Worm (Caenorhabditis elegans) whole organism, late embryonic: ENCODE results near the gene sups-1.

ENCODE experiments used
- ama-1 ChIP-seq: fragments of 150-350 bp; optimal IDR thresholded peaks from 2 replicates; lab custom pipeline; 2014
- ceh-22 ChIP-seq: sonication (generic microtip); optimal IDR thresholded peaks from 2 replicates; lab custom pipeline; 2017; ENCODE audit warnings: missing biosample characterization, missing genetic modification characterization
- ceh-30 ChIP-seq: fragments of 150-350 bp; optimal IDR thresholded peaks from 2 replicates; lab custom pipeline; 2014; ENCODE audit warnings: missing biosample characterization, missing genetic modification characterization
- ceh-31 ChIP-seq: sonication (generic microtip); optimal IDR thresholded peaks from 2 replicates; lab custom pipeline; 2016; ENCODE audit warnings: missing genetic modification characterization, missing compliant biosample characterization
- elt-2 ChIP-seq: sonication (generic microtip); optimal IDR thresholded peaks from 2 replicates; lab custom pipeline; 2016; ENCODE audit warnings: missing genetic modification reagents, missing genetic modification characterization, missing compliant biosample characterization
- fax-1 ChIP-seq: sonication (generic microtip); optimal IDR thresholded peaks from 2 replicates; lab custom pipeline; 2016; ENCODE audit warnings: missing genotype, missing genetic modification characterization, missing compliant biosample characterization
- hlh-8 ChIP-seq: sonication (generic microtip); optimal IDR thresholded peaks from 2 replicates; lab custom pipeline; 2016; ENCODE audit warnings: missing genotype, missing genetic modification characterization, missing compliant biosample characterization
- madf-2 ChIP-seq: sonication (generic microtip); optimal IDR thresholded peaks from 2 replicates; lab custom pipeline; 2017; ENCODE audit warnings: missing genetic modification characterization, missing compliant biosample characterization
- nhr-11 ChIP-seq: fragments of 150-350 bp; optimal IDR thresholded peaks from 2 replicates; lab custom pipeline; 2014; ENCODE audit warnings: missing biosample characterization, missing genetic modification characterization
- odd-2 ChIP-seq: sonication (generic microtip); optimal IDR thresholded peaks from 2 replicates; lab custom pipeline; 2017; ENCODE audit warnings: antibody characterized with exemption, mild to moderate bottlenecking, missing genetic modification characterization, missing compliant biosample characterization
- pax-1 ChIP-seq: fragments of 150-350 bp; optimal IDR thresholded peaks from 2 replicates; lab custom pipeline; 2014; ENCODE audit warnings: missing biosample characterization, missing genetic modification characterization
- pha-4 ChIP-seq: fragments of 150-350 bp; optimal IDR thresholded peaks from 2 replicates; lab custom pipeline; 2018; ENCODE audit warnings: missing biosample characterization, missing genetic modification reagents, missing genetic modification characterization
- ztf-16 ChIP-seq: sonication (generic microtip); optimal IDR thresholded peaks from 2 replicates; lab custom pipeline; 2017; ENCODE audit warnings: missing genetic modification characterization, missing compliant biosample characterization

DNA sequence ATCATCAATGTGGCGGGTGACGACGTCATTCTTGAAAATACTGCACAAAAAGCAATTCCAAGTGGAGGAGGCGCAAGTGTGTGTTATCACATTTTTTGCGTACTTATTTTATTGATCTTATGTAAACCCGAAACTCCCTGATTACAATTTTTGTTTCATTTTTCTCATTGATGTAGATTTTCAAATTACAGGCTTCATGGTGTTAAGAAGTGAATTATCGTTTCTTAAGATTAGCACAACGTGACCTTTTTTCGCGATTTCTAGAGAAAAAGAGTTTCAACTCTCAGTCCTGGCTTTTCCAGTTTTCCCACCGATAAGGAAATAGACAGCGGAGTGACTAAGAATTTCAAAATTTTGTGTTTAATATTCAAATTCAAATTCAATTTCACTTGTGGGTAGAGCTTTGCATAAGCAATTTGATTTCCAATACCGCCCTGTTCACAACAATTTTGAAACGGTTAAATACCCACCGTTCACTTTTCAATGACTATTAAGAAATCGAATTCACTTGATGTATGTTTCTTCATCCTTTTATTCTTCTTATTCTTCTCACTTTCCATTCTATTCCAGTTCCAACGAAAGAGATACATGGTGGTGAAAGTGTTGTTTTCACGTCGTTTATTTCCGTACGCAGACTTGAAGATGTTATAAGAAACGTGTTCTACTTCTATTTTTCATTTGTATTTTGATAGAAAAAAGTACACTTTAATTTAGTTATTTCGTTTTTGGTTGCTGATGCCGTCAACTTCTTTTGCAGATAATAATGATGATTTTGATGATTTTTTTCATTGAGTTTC, 23.0 kb downstream of the sups-1 start:
- no peak for TF ChIP-seq ama-1 (lab: Kevin White, UChicago)
- TF ChIP-seq ztf-16 (tag; lab: Kevin White, UChicago) = no peak
- no peak for TF ChIP-seq pax-1
- no peak for TF ChIP-seq odd-2 (tag; lab: Kevin White, UChicago)
- no peak for TF ChIP-seq ceh-22 (tag; lab: Kevin White, UChicago)
- TF ChIP-seq pha-4 (tag; lab: Kevin White, UChicago) = no peak
- TF ChIP-seq ceh-31 (tag; lab: Kevin White, UChicago) = no peak
- no peak for TF ChIP-seq ceh-30
- no peak for TF ChIP-seq nhr-11 (tag; lab: Kevin White, UChicago)
- TF ChIP-seq elt-2 = no peak
- no peak for TF ChIP-seq fax-1 (tag; lab: Kevin White, UChicago)
- no peak for TF ChIP-seq madf-2 (tag; lab: Kevin White, UChicago)
- TF ChIP-seq hlh-8 (tag; lab: Kevin White, UChicago) = no peak
